ENCODE assay signal across 6 fruit fly cellular contexts in genomic region chrX:16448252-16449191, dm6.
A peak's percentile ranks its signal among the peaks of the same experiment; 100 is the strongest.
TF ChIP-seq lines count a peak whose summit lies in the region.

CG34015 (minus strand) TSS chrX:16448302.
eIF4H1 (plus strand) TSS chrX:16448665.

- no peak for TF ChIP-seq CTCF in whole organism, embryonic (GFP tag; optimal IDR thresholded peaks at IDR 0.05; lab: Kevin White, UChicago)

TF ChIP-seq in whole organism, 6 proteins besides CTCF, POLR2A, EP300 and RAD21:
- no peak for TF ChIP-seq psq (optimal IDR thresholded peaks at IDR 0.05; lab: Kevin White, UChicago)
- peak; percentile 40 for TF ChIP-seq CG8478 (optimal IDR thresholded peaks at IDR 0.05; lab: Kevin White, UChicago)

TF ChIP-seq in whole organism, adult, 20 proteins besides CTCF, POLR2A, EP300 and RAD21 (continues in another document):
- TF ChIP-seq ovo (GFP tag; optimal IDR thresholded peaks at IDR 0.05; lab: Kevin White, UChicago): no peak
- TF ChIP-seq pad (GFP tag; optimal IDR thresholded peaks at IDR 0.05; lab: Kevin White, UChicago): peak; percentile 84
- peak; percentile 27 for TF ChIP-seq CG7101 (tag; optimal IDR thresholded peaks at IDR 0.05; lab: Kevin White, UChicago)
- TF ChIP-seq Clk (GFP tag; optimal IDR thresholded peaks at IDR 0.05; lab: Kevin White, UChicago): no peak
- TF ChIP-seq CG7045 (GFP tag; optimal IDR thresholded peaks at IDR 0.05; lab: Kevin White, UChicago): no peak
- TF ChIP-seq CG14711 (tag; optimal IDR thresholded peaks at IDR 0.05; lab: Kevin White, UChicago): no peak
- no peak for TF ChIP-seq CG5204 (GFP tag; optimal IDR thresholded peaks at IDR 0.05; lab: Kevin White, UChicago)
- TF ChIP-seq tj (GFP tag; optimal IDR thresholded peaks at IDR 0.05; lab: Kevin White, UChicago): peak; percentile 76
- no peak for TF ChIP-seq kay (GFP tag; lab: Kevin White, UChicago; ENCODE audit: borderline replicate concordance)
- peak; percentile 92 for TF ChIP-seq Mnt (GFP tag; optimal IDR thresholded peaks at IDR 0.05; lab: Kevin White, UChicago)
- no peak for TF ChIP-seq Hr96 (GFP tag; optimal IDR thresholded peaks at IDR 0.05; lab: Kevin White, UChicago)
- TF ChIP-seq CG33017 (tag; optimal IDR thresholded peaks at IDR 0.05; lab: Kevin White, UChicago): no peak
- peak; percentile 12 for TF ChIP-seq Crg-1 (GFP tag; optimal IDR thresholded peaks at IDR 0.05; lab: Kevin White, UChicago)
- TF ChIP-seq CG12768 (GFP tag; optimal IDR thresholded peaks at IDR 0.05; lab: Kevin White, UChicago): peak; percentile 44
- TF ChIP-seq bab1 (GFP tag; optimal IDR thresholded peaks at IDR 0.05; lab: Kevin White, UChicago): no peak
- no peak for TF ChIP-seq toe (GFP tag; optimal IDR thresholded peaks at IDR 0.05; lab: Kevin White, UChicago)
- TF ChIP-seq cic (GFP tag; optimal IDR thresholded peaks at IDR 0.05; lab: Kevin White, UChicago): peak; percentile 59
- TF ChIP-seq cnc (optimal IDR thresholded peaks at IDR 0.05; lab: Kevin White, UChicago): no peak

TF ChIP-seq in whole organism, embryonic, 481 proteins besides CTCF, POLR2A, EP300 and RAD21 (continues in another document):
- no peak for TF ChIP-seq gsb-n (tag; optimal IDR thresholded peaks at IDR 0.05; lab: Kevin White, UChicago)
- TF ChIP-seq seq (GFP tag; IDR thresholded peaks at IDR 0.05; lab: Robert Waterston, UW): no peak
- no peak for TF ChIP-seq her (GFP tag; optimal IDR thresholded peaks at IDR 0.05; lab: Kevin White, UChicago)
- no peak for TF ChIP-seq maf-S (GFP tag; optimal IDR thresholded peaks at IDR 0.05; lab: Kevin White, UChicago)
- TF ChIP-seq CG1647 (GFP tag; optimal IDR thresholded peaks at IDR 0.05; lab: Kevin White, UChicago): no peak
- no peak for TF ChIP-seq CG11723 (GFP tag; optimal IDR thresholded peaks at IDR 0.05; lab: Kevin White, UChicago)
- TF ChIP-seq CG15696 (tag; optimal IDR thresholded peaks at IDR 0.05; lab: Kevin White, UChicago): no peak
- no peak for TF ChIP-seq CG6689 (GFP tag; IDR thresholded peaks at IDR 0.05; lab: Robert Waterston, UW)
- no peak for TF ChIP-seq CG16863 (GFP tag; optimal IDR thresholded peaks at IDR 0.05; lab: Kevin White, UChicago)
- TF ChIP-seq cwo (GFP tag; optimal IDR thresholded peaks at IDR 0.05; lab: Kevin White, UChicago): peak; percentile 4
- no peak for TF ChIP-seq hth (optimal IDR thresholded peaks at IDR 0.05; lab: Kevin White, UChicago)
- no peak for TF ChIP-seq CG8944 (GFP tag; optimal IDR thresholded peaks at IDR 0.05; lab: Kevin White, UChicago)
- no peak for TF ChIP-seq Hmr (GFP tag; optimal IDR thresholded peaks at IDR 0.05; lab: Kevin White, UChicago)
- TF ChIP-seq CG4328 (GFP tag; optimal IDR thresholded peaks at IDR 0.05; lab: Kevin White, UChicago): no peak
- no peak for TF ChIP-seq chif (GFP tag; optimal IDR thresholded peaks at IDR 0.05; lab: Kevin White, UChicago)
- TF ChIP-seq Mes4 (GFP tag; optimal IDR thresholded peaks at IDR 0.05; lab: Kevin White, UChicago): no peak
- TF ChIP-seq Dad (GFP tag; optimal IDR thresholded peaks at IDR 0.05; lab: Kevin White, UChicago): no peak
- peak; percentile 99 for TF ChIP-seq cg (GFP tag; optimal IDR thresholded peaks at IDR 0.05; lab: Kevin White, UChicago)
- TF ChIP-seq Atf-2 (GFP tag; optimal IDR thresholded peaks at IDR 0.05; lab: Kevin White, UChicago): no peak
- TF ChIP-seq CG31365 (tag; optimal IDR thresholded peaks at IDR 0.05; lab: Kevin White, UChicago): no peak

TF ChIP-seq in whole organism, prepupa, 60 proteins besides CTCF, POLR2A, EP300 and RAD21 (continues in another document):
- no peak for TF ChIP-seq pdm3 (GFP tag; optimal IDR thresholded peaks at IDR 0.05; lab: Kevin White, UChicago)
- TF ChIP-seq CG4318 (GFP tag; optimal IDR thresholded peaks at IDR 0.05; lab: Kevin White, UChicago): no peak
- peak; percentile 42 for TF ChIP-seq Met (GFP tag; optimal IDR thresholded peaks at IDR 0.05; lab: Kevin White, UChicago)
- TF ChIP-seq lz (GFP tag; optimal IDR thresholded peaks at IDR 0.05; lab: Kevin White, UChicago): no peak
- peak; percentile 62; the same call in 2 of the 3 replicates for TF ChIP-seq CG6163 (GFP tag; IDR thresholded peaks at IDR 0.05; lab: Robert Waterston, UW)
- TF ChIP-seq CG3919 (GFP tag; optimal IDR thresholded peaks at IDR 0.05; lab: Kevin White, UChicago): peak; percentile 8
- TF ChIP-seq Blimp-1 (GFP tag; optimal IDR thresholded peaks at IDR 0.05; lab: Kevin White, UChicago): no peak
- TF ChIP-seq fd59A (GFP tag; optimal IDR thresholded peaks at IDR 0.05; lab: Kevin White, UChicago): peak; percentile 43
- TF ChIP-seq CG6792 (GFP tag; optimal IDR thresholded peaks at IDR 0.05; lab: Kevin White, UChicago): peak; percentile 34
- no peak for TF ChIP-seq Eip93F (GFP tag; optimal IDR thresholded peaks at IDR 0.05; lab: Kevin White, UChicago)
- TF ChIP-seq ss (GFP tag; optimal IDR thresholded peaks at IDR 0.05; lab: Kevin White, UChicago): peak; percentile 87 to 93
- TF ChIP-seq CG1621 (tag; optimal IDR thresholded peaks at IDR 0.05; lab: Kevin White, UChicago): peak; percentile 62
- TF ChIP-seq svp (GFP tag; lab: Kevin White, UChicago): peak; percentile 84
- TF ChIP-seq dsx (GFP tag; optimal IDR thresholded peaks at IDR 0.05; lab: Kevin White, UChicago; ENCODE audit: poor library complexity, severe bottlenecking): no peak
- TF ChIP-seq Hr38 (GFP tag; optimal IDR thresholded peaks at IDR 0.05; lab: Kevin White, UChicago): no peak
- TF ChIP-seq Sox15 (GFP tag; optimal IDR thresholded peaks at IDR 0.05; lab: Kevin White, UChicago): no peak
- peak; percentile 80 for TF ChIP-seq CG6808 (GFP tag; optimal IDR thresholded peaks at IDR 0.05; lab: Kevin White, UChicago)
- TF ChIP-seq Eip75B (GFP tag; optimal IDR thresholded peaks at IDR 0.05; lab: Kevin White, UChicago): peak; percentile 28
- peak; percentile 61 for TF ChIP-seq net (GFP tag; optimal IDR thresholded peaks at IDR 0.05; lab: Kevin White, UChicago)

TF ChIP-seq in whole organism, pupa, 21 proteins besides CTCF, POLR2A, EP300 and RAD21 (continues in another document):
- TF ChIP-seq CG32121 (GFP tag; IDR thresholded peaks at IDR 0.05; lab: Robert Waterston, UW): peak; percentile 85
- peak; percentile 63 for TF ChIP-seq Snoo (tag; optimal IDR thresholded peaks at IDR 0.05; lab: Kevin White, UChicago)
- TF ChIP-seq CG9948 (tag; optimal IDR thresholded peaks at IDR 0.05; lab: Kevin White, UChicago): peak; percentile 40
- TF ChIP-seq rn (GFP tag; IDR thresholded peaks at IDR 0.05; lab: Robert Waterston, UW): peak; percentile 3; the same call in 1 of the 2 replicates
- TF ChIP-seq Pif1B (GFP tag; optimal IDR thresholded peaks at IDR 0.05; lab: Kevin White, UChicago): peak; percentile 62
- peak; percentile 80 for TF ChIP-seq CG4496 (GFP tag; IDR thresholded peaks at IDR 0.05; lab: Robert Waterston, UW)
- TF ChIP-seq CG17806 (tag; optimal IDR thresholded peaks at IDR 0.05; lab: Kevin White, UChicago): peak; percentile 17
- TF ChIP-seq CG34367 (tag; optimal IDR thresholded peaks at IDR 0.05; lab: Kevin White, UChicago): peak; percentile 25
- TF ChIP-seq CG13204 (GFP tag; optimal IDR thresholded peaks at IDR 0.05; lab: Kevin White, UChicago): peak; percentile 76
- TF ChIP-seq EcR (GFP tag; optimal IDR thresholded peaks at IDR 0.05; lab: Kevin White, UChicago): peak; percentile 92
- TF ChIP-seq CG8301 (tag; optimal IDR thresholded peaks at IDR 0.05; lab: Kevin White, UChicago): peak; percentile 58
- no peak for TF ChIP-seq D1 (tag; optimal IDR thresholded peaks at IDR 0.05; lab: Kevin White, UChicago)
- TF ChIP-seq CG14655 (GFP tag; optimal IDR thresholded peaks at IDR 0.05; lab: Kevin White, UChicago): no peak
- TF ChIP-seq CG8159 (tag; optimal IDR thresholded peaks at IDR 0.05; lab: Kevin White, UChicago): peak; percentile 63
- TF ChIP-seq gl (tag; optimal IDR thresholded peaks at IDR 0.05; lab: Kevin White, UChicago): peak; percentile 63
- TF ChIP-seq Pif1A (GFP tag; optimal IDR thresholded peaks at IDR 0.05; lab: Kevin White, UChicago): peak; percentile 60
- peak; percentile 80 for TF ChIP-seq Ets98B (GFP tag; IDR thresholded peaks at IDR 0.05; lab: Robert Waterston, UW)
- TF ChIP-seq CG15710 (tag; optimal IDR thresholded peaks at IDR 0.05; lab: Kevin White, UChicago): peak; percentile 62
- no peak for TF ChIP-seq CG10348 (GFP tag; IDR thresholded peaks at IDR 0.05; lab: Robert Waterston, UW)
- no peak for TF ChIP-seq fd96Ca (GFP tag; IDR thresholded peaks at IDR 0.05; lab: Robert Waterston, UW)

TF ChIP-seq in whole organism, wandering third instar larva, 38 proteins besides CTCF, POLR2A, EP300 and RAD21 (continues in another document):
- no peak for TF ChIP-seq dmrt93B (GFP tag; optimal IDR thresholded peaks at IDR 0.05; lab: Kevin White, UChicago)
- TF ChIP-seq OdsH (GFP tag; optimal IDR thresholded peaks at IDR 0.05; lab: Kevin White, UChicago): peak; percentile 4
- no peak for TF ChIP-seq br (GFP tag; optimal IDR thresholded peaks at IDR 0.05; lab: Kevin White, UChicago)
- no peak for TF ChIP-seq brk (GFP tag; optimal IDR thresholded peaks at IDR 0.05; lab: Kevin White, UChicago)
- no peak for TF ChIP-seq pan (optimal IDR thresholded peaks at IDR 0.05; lab: Kevin White, UChicago)
- no peak for TF ChIP-seq Vsx2 (GFP tag; optimal IDR thresholded peaks at IDR 0.05; lab: Kevin White, UChicago; ENCODE audit: partially characterized antibody)
- peak; percentile 20 for TF ChIP-seq Jra (GFP tag; optimal IDR thresholded peaks at IDR 0.05; lab: Kevin White, UChicago)
- TF ChIP-seq woc (GFP tag; optimal IDR thresholded peaks at IDR 0.05; lab: Kevin White, UChicago): no peak
- TF ChIP-seq foxo (GFP tag; optimal IDR thresholded peaks at IDR 0.05; lab: Kevin White, UChicago): no peak
- TF ChIP-seq sage (GFP tag; optimal IDR thresholded peaks at IDR 0.05; lab: Kevin White, UChicago): no peak
- TF ChIP-seq Dfd (GFP tag; optimal IDR thresholded peaks at IDR 0.05; lab: Kevin White, UChicago): no peak
- TF ChIP-seq Rel (GFP tag; optimal IDR thresholded peaks at IDR 0.05; lab: Kevin White, UChicago): peak; percentile 39
- no peak for TF ChIP-seq Rel (tag; optimal IDR thresholded peaks at IDR 0.05; lab: Kevin White, UChicago)
- TF ChIP-seq dl (GFP tag; optimal IDR thresholded peaks at IDR 0.05; lab: Kevin White, UChicago; ENCODE audit: insufficient read depth in 1 of 2, partially characterized antibody in 2 of 2): no peak
- TF ChIP-seq Myc (optimal IDR thresholded peaks at IDR 0.05; lab: Kevin White, UChicago): peak; percentile 35
- TF ChIP-seq h (GFP tag; optimal IDR thresholded peaks at IDR 0.05; lab: Kevin White, UChicago): peak; percentile 19
- peak; percentile 92 for TF ChIP-seq N (GFP tag; optimal IDR thresholded peaks at IDR 0.05; lab: Kevin White, UChicago)
- TF ChIP-seq tai (GFP tag; optimal IDR thresholded peaks at IDR 0.05; lab: Kevin White, UChicago): no peak
- no peak for TF ChIP-seq CG9705 (GFP tag; optimal IDR thresholded peaks at IDR 0.05; lab: Kevin White, UChicago)
- TF ChIP-seq Sp1 (GFP tag; optimal IDR thresholded peaks at IDR 0.05; lab: Kevin White, UChicago): peak; percentile 77
- peak; percentile 6 for TF ChIP-seq Dif (GFP tag; optimal IDR thresholded peaks at IDR 0.05; lab: Kevin White, UChicago; ENCODE audit: partially characterized antibody)
- TF ChIP-seq sv (GFP tag; optimal IDR thresholded peaks at IDR 0.05; lab: Kevin White, UChicago): no peak
- peak; percentile 48 for TF ChIP-seq Abd-B (GFP tag; optimal IDR thresholded peaks at IDR 0.05; lab: Kevin White, UChicago)
- peak; percentile 58 for TF ChIP-seq jim (GFP tag; optimal IDR thresholded peaks at IDR 0.05; lab: Kevin White, UChicago)
